Worm (Caenorhabditis elegans): ENCODE results near the gene C36E6.2.

Gene C36E6.2

ce11 chrX:17419813-17420584 is 31.5 kb upstream of the C36E6.2 start (continued):
- TF ChIP-seq egl-5 (tag; optimal IDR thresholded peaks at IDR 0.05) (no peak), nhr-76 (tag; optimal IDR thresholded peaks at IDR 0.05) (peak; percentile 41), ztf-4 (tag; optimal IDR thresholded peaks at IDR 0.05) (peak; percentile 62)

- TF ChIP-seq lsy-12 (tag; optimal IDR thresholded peaks at IDR 0.05) (peak; percentile 69), nhr-77 (tag; optimal IDR thresholded peaks at IDR 0.05) (no peak), jun-1 (tag; optimal IDR thresholded peaks at IDR 0.05) (peak; percentile 20), nhr-67 (tag; optimal IDR thresholded peaks at IDR 0.05) (no peak), R02D3.7 (tag; optimal IDR thresholded peaks at IDR 0.05) (no peak), mml-1 (tag; optimal IDR thresholded peaks at IDR 0.05) (no peak), ama-1 (optimal IDR thresholded peaks at IDR 0.05) (peak; percentile 99), aly-2 (tag; optimal IDR thresholded peaks at IDR 0.05) (no peak), ztf-4 (tag; optimal IDR thresholded peaks at IDR 0.05) (peak; percentile 24), hmg-11 (tag; optimal IDR thresholded peaks at IDR 0.05) (no peak), fkh-10 (GFP tag; optimal IDR thresholded peaks at IDR 0.05) (no peak), egl-5 (tag; optimal IDR thresholded peaks at IDR 0.05) (no peak), elt-1 (tag; optimal IDR thresholded peaks at IDR 0.05) (no peak), snpc-4 (tag; optimal IDR thresholded peaks at IDR 0.05) (no peak), nfya-1 (tag; optimal IDR thresholded peaks at IDR 0.05; ENCODE audit: insufficient read depth) (peak; percentile 32), pqm-1 (tag; optimal IDR thresholded peaks at IDR 0.05) (no peak), nhr-11 (tag; optimal IDR thresholded peaks at IDR 0.05) (no peak), ceh-16 (tag; optimal IDR thresholded peaks at IDR 0.05) (no peak), nhr-12 (tag; optimal IDR thresholded peaks at IDR 0.05) (no peak), nhr-25 (tag; optimal IDR thresholded peaks at IDR 0.05) (peak; percentile 74), lin-39 (tag; optimal IDR thresholded peaks at IDR 0.05) (no peak), daf-12 (tag; optimal IDR thresholded peaks at IDR 0.05) (no peak), eor-1 (tag; optimal IDR thresholded peaks at IDR 0.05) (no peak), ceh-28 (tag; optimal IDR thresholded peaks at IDR 0.05) (no peak), fkh-2 (tag; optimal IDR thresholded peaks at IDR 0.05) (no peak), elt-3 (tag; optimal IDR thresholded peaks at IDR 0.05) (no peak), lin-15B (tag; optimal IDR thresholded peaks at IDR 0.05) (no peak), nhr-43 (tag; optimal IDR thresholded peaks at IDR 0.05; ENCODE audit: poor library complexity, severe bottlenecking) (peak; percentile 81), nhr-76 (tag; optimal IDR thresholded peaks at IDR 0.05) (no peak), elt-2 (tag; optimal IDR thresholded peaks at IDR 0.05) (no peak)
These were observed 30.6 kb upstream of the C36E6.2 start for ce11 chrX:17420585-17421459.

- TF ChIP-seq nfya-1 (tag; optimal IDR thresholded peaks at IDR 0.05; ENCODE audit: insufficient read depth), result no peak
- TF ChIP-seq eor-1 (tag; optimal IDR thresholded peaks at IDR 0.05), result no peak
- no peak for TF ChIP-seq lin-15B (tag; optimal IDR thresholded peaks at IDR 0.05)
- no peak for TF ChIP-seq daf-12 (tag; optimal IDR thresholded peaks at IDR 0.05)
- TF ChIP-seq lin-39 (tag; optimal IDR thresholded peaks at IDR 0.05), result peak; percentile 2
- peak; percentile 89 for TF ChIP-seq nhr-43 (tag; optimal IDR thresholded peaks at IDR 0.05; ENCODE audit: poor library complexity, severe bottlenecking)
- TF ChIP-seq nhr-77 (tag; optimal IDR thresholded peaks at IDR 0.05), result no peak
- TF ChIP-seq jun-1 (tag; optimal IDR thresholded peaks at IDR 0.05), result no peak
- no peak for TF ChIP-seq fkh-10 (GFP tag; optimal IDR thresholded peaks at IDR 0.05)
- TF ChIP-seq ceh-28 (tag; optimal IDR thresholded peaks at IDR 0.05), result no peak
- TF ChIP-seq mml-1 (tag; optimal IDR thresholded peaks at IDR 0.05), result no peak
- no peak for TF ChIP-seq nhr-12 (tag; optimal IDR thresholded peaks at IDR 0.05)
- TF ChIP-seq elt-3 (tag; optimal IDR thresholded peaks at IDR 0.05), result peak; percentile 26 to 78 (median 41)
- TF ChIP-seq nhr-25 (tag; optimal IDR thresholded peaks at IDR 0.05), result peak; percentile 45
- no peak for TF ChIP-seq zag-1 (tag; optimal IDR thresholded peaks at IDR 0.05)
- TF ChIP-seq ama-1 (optimal IDR thresholded peaks at IDR 0.05), result no peak
- peak; percentile 46 for TF ChIP-seq nhr-23 (tag; optimal IDR thresholded peaks at IDR 0.05)
- TF ChIP-seq unc-39 (tag; optimal IDR thresholded peaks at IDR 0.05), result no peak
These were observed 29.9 kb upstream of the C36E6.2 start, which contains the start of gene osm-11 for ce11 chrX:17421532-17422078. Gene osm-11 (minus strand): TSS chrX:17421582.

Measured in whole organism, L3 larva.